Fruit fly (Drosophila melanogaster) whole organism, embryonic: ENCODE data around the gene alphaTub67C.

Experiments
- Atf3 ChIP-seq: fragments of 200-800 bp; sonication (Bioruptor generic); optimal IDR thresholded peaks from 3 replicates; lab custom pipeline; 2016; ENCODE audit warnings: missing biosample characterization, missing genetic modification characterization
- Atf6 ChIP-seq: fragments of 200-800 bp; sonication (Bioruptor generic); IDR thresholded peaks from 2 replicates; pipeline ENCODE4 v1.3.6; 2022; ENCODE audit warnings: missing biosample characterization, missing genetic modification characterization
- CG10209 ChIP-seq: fragments of 200-800 bp; sonication (Bioruptor generic); optimal IDR thresholded peaks from 3 replicates; lab custom pipeline; 2017; ENCODE audit warnings: missing biosample characterization, mild to moderate bottlenecking, missing genetic modification characterization, missing genetic modification reagents
- CG1024 ChIP-seq: fragments of 200-800 bp; sonication (Bioruptor generic); IDR thresholded peaks from 2 replicates; pipeline ENCODE4 v1.3.6; 2022; ENCODE audit warnings: missing biosample characterization, missing genetic modification characterization
- CG1233 ChIP-seq: fragments of 200-800 bp; sonication (Bioruptor generic); optimal IDR thresholded peaks from 4 replicates; lab custom pipeline; 2018; ENCODE audit warnings: missing biosample characterization, mild to moderate bottlenecking, missing genetic modification characterization
- CG14441 ChIP-seq: fragments of 200-800 bp; sonication (Bioruptor generic); IDR thresholded peaks from 2 replicates; pipeline ENCODE4 v1.3.6; 2022; ENCODE audit warnings: missing biosample characterization, missing genetic modification characterization
- CG14965 ChIP-seq: fragments of 200-800 bp; sonication (Bioruptor generic); optimal IDR thresholded peaks from 2 replicates; lab custom pipeline; 2016; ENCODE audit warnings: missing biosample characterization, missing genetic modification characterization, borderline replicate concordance
- CG15011 ChIP-seq: fragments of 200-800 bp; sonication (Bioruptor generic); optimal IDR thresholded peaks from 3 replicates; lab custom pipeline; 2018; ENCODE audit warnings: missing biosample characterization, mild to moderate bottlenecking, missing genetic modification characterization
- CG15601 ChIP-seq: fragments of 200-800 bp; sonication (Bioruptor generic); optimal IDR thresholded peaks from 3 replicates; lab custom pipeline; 2019; ENCODE audit warnings: missing biosample characterization, mild to moderate bottlenecking, missing genetic modification characterization, moderate library complexity
- CG1647 ChIP-seq: fragments of 200-800 bp; sonication (Bioruptor generic); optimal IDR thresholded peaks from 3 replicates; lab custom pipeline; 2016; ENCODE audit warnings: missing biosample characterization, missing genetic modification characterization
- CG17385 ChIP-seq: fragments of 200-800 bp; sonication (Bioruptor generic); optimal IDR thresholded peaks from 3 replicates; lab custom pipeline; 2018; ENCODE audit warnings: missing biosample characterization, mild to moderate bottlenecking, missing genetic modification characterization
- CG17829 ChIP-seq: fragments of 200-800 bp; optimal IDR thresholded peaks from 2 replicates; lab custom pipeline; 2019; ENCODE audit warnings: missing biosample characterization, mild to moderate bottlenecking, missing genetic modification characterization, moderate library complexity
- CG18011 ChIP-seq: fragments of 200-800 bp; sonication (Bioruptor generic); optimal IDR thresholded peaks from 2 replicates; lab custom pipeline; 2017; ENCODE audit warnings: missing biosample characterization, missing genetic modification characterization, mild to moderate bottlenecking, moderate library complexity, missing genotype
- CG2116 ChIP-seq: fragments of 200-800 bp; sonication (Bioruptor generic); optimal IDR thresholded peaks from 3 replicates; lab custom pipeline; 2018; ENCODE audit warnings: missing biosample characterization, mild to moderate bottlenecking, missing genetic modification characterization
- CG2129 ChIP-seq: fragments of 200-800 bp; sonication (Bioruptor generic); IDR thresholded peaks from 2 replicates; pipeline ENCODE4 v1.3.6; 2022; ENCODE audit warnings: missing biosample characterization, missing genetic modification characterization; ENCODE audit not compliant: partially characterized antibody
- CG31365 ChIP-seq: fragments of 200-800 bp; sonication (Bioruptor generic); optimal IDR thresholded peaks from 2 replicates; lab custom pipeline; 2018; ENCODE audit warnings: missing biosample characterization, mild to moderate bottlenecking, missing genetic modification characterization
- CG31388 ChIP-seq: fragments of 200-800 bp; sonication (Bioruptor generic); optimal IDR thresholded peaks from 2 replicates; lab custom pipeline; 2016; ENCODE audit warnings: missing biosample characterization, missing genetic modification characterization
- CG3281 ChIP-seq: fragments of 200-800 bp; sonication (Bioruptor generic); optimal IDR thresholded peaks from 3 replicates; lab custom pipeline; 2017; ENCODE audit warnings: missing biosample characterization, mild to moderate bottlenecking, missing genetic modification characterization
- CG4617 ChIP-seq: fragments of 200-800 bp; sonication (Bioruptor generic); optimal IDR thresholded peaks from 3 replicates; lab custom pipeline; 2016; ENCODE audit warnings: missing biosample characterization, missing genetic modification characterization, borderline replicate concordance
- CG6765 ChIP-seq: fragments of 200-800 bp; sonication (Bioruptor generic); optimal IDR thresholded peaks from 3 replicates; lab custom pipeline; 2017; ENCODE audit warnings: missing biosample characterization, mild to moderate bottlenecking, missing genetic modification characterization
- CG6791 ChIP-seq: fragments of 200-800 bp; sonication (Bioruptor generic); IDR thresholded peaks from 3 replicates; pipeline ENCODE4 v1.3.6; 2022; ENCODE audit warnings: missing biosample characterization, missing genetic modification characterization; ENCODE audit not compliant: partially characterized antibody
- CG7271 ChIP-seq: fragments of 200-800 bp; sonication (Bioruptor generic); optimal IDR thresholded peaks from 2 replicates; lab custom pipeline; 2018; ENCODE audit warnings: missing biosample characterization, mild to moderate bottlenecking, missing genetic modification characterization, moderate library complexity
- CG7357 ChIP-seq: fragments of 200-800 bp; sonication (Bioruptor generic); IDR thresholded peaks from 3 replicates; pipeline ENCODE4 v1.3.6; 2022; ENCODE audit warnings: missing biosample characterization, missing genetic modification characterization
- Dbx ChIP-seq: fragments of 200-800 bp; sonication (Bioruptor generic); IDR thresholded peaks from 3 replicates; pipeline ENCODE4 v1.3.6; 2022; ENCODE audit warnings: missing biosample characterization, missing genetic modification characterization
- Dll ChIP-seq: fragments of 200-800 bp; sonication (Bioruptor generic); IDR thresholded peaks from 4 replicates; pipeline ENCODE4 v1.3.6; 2022; ENCODE audit warnings: missing biosample characterization, missing genetic modification characterization; ENCODE audit not compliant: partially characterized antibody
- HmgD ChIP-seq: fragments of 200-800 bp; sonication (Bioruptor generic); optimal IDR thresholded peaks from 3 replicates; lab custom pipeline; 2016; ENCODE audit warnings: missing biosample characterization, missing genetic modification characterization
- Jarid2 ChIP-seq: fragments of 200-800 bp; sonication (Bioruptor generic); optimal IDR thresholded peaks from 3 replicates; lab custom pipeline; 2017; ENCODE audit warnings: mild to moderate bottlenecking, missing biosample characterization, missing genetic modification reagents, missing genetic modification characterization
- MTF-1 ChIP-seq: fragments of 200-800 bp; sonication (Bioruptor generic); optimal IDR thresholded peaks from 2 replicates; lab custom pipeline; 2018; ENCODE audit warnings: missing biosample characterization, mild to moderate bottlenecking, missing genetic modification characterization, borderline replicate concordance
- Six4 ChIP-seq: fragments of 200-800 bp; sonication (Bioruptor generic); optimal IDR thresholded peaks from 2 replicates; lab custom pipeline; 2016; ENCODE audit warnings: missing biosample characterization, missing genetic modification characterization
- Tbp ChIP-seq: fragments of >200 bp; optimal IDR thresholded peaks from 2 replicates; lab custom pipeline; 2018; ENCODE audit warnings: missing biosample characterization, missing genetic modification characterization
- bbx ChIP-seq: fragments of 200-800 bp; sonication (Bioruptor generic); IDR thresholded peaks from 2 replicates; pipeline ENCODE4 v1.3.6; 2022; ENCODE audit warnings: missing biosample characterization, missing genetic modification characterization; ENCODE audit not compliant: partially characterized antibody
- bigmax ChIP-seq: fragments of 200-800 bp; sonication (Bioruptor generic); optimal IDR thresholded peaks from 2 replicates; lab custom pipeline; 2018; ENCODE audit warnings: missing biosample characterization, mild to moderate bottlenecking, missing genetic modification characterization
- br ChIP-seq: fragments of >200 bp; optimal IDR thresholded peaks from 2 replicates; lab custom pipeline; 2017
- ci ChIP-seq: fragments of 200-800 bp; sonication (Bioruptor generic); IDR thresholded peaks from 3 replicates; pipeline ENCODE4 v1.3.6; 2022; ENCODE audit warnings: missing biosample characterization, missing genetic modification characterization
- dan ChIP-seq: fragments of 200-800 bp; sonication (Bioruptor generic); IDR thresholded peaks from 2 replicates; pipeline ENCODE4 v1.3.6; 2022; ENCODE audit warnings: missing biosample characterization, missing genetic modification characterization
- insv ChIP-seq, 2 experiments: fragments of 200-800 bp; sonication (Bioruptor generic); optimal IDR thresholded peaks; 3 replicates each; lab custom pipeline; 2016 to 2018; ENCODE audit warnings: missing biosample characterization in 2 of 2, missing genetic modification characterization in 2 of 2
- kni ChIP-seq: fragments of 200-800 bp; sonication (Bioruptor generic); optimal IDR thresholded peaks from 3 replicates; lab custom pipeline; 2017; ENCODE audit warnings: mild to moderate bottlenecking, missing biosample characterization, missing genetic modification reagents, missing genetic modification characterization
- maf-S ChIP-seq: fragments of 200-800 bp; sonication (Bioruptor generic); optimal IDR thresholded peaks from 2 replicates; lab custom pipeline; 2016; ENCODE audit warnings: missing biosample characterization, missing genetic modification characterization
- mirr ChIP-seq: fragments of 200-800 bp; sonication (Bioruptor generic); optimal IDR thresholded peaks from 3 replicates; lab custom pipeline; 2018; ENCODE audit warnings: missing biosample characterization, mild to moderate bottlenecking, missing genetic modification characterization
- nerfin-1 ChIP-seq: fragments of 200-800 bp; sonication (Bioruptor generic); optimal IDR thresholded peaks from 3 replicates; lab custom pipeline; 2019; ENCODE audit warnings: missing biosample characterization, mild to moderate bottlenecking, missing genetic modification characterization, moderate library complexity
- onecut ChIP-seq: fragments of 200-800 bp; sonication (Bioruptor generic); IDR thresholded peaks from 2 replicates; pipeline ENCODE4 v1.3.6; 2022; ENCODE audit warnings: missing biosample characterization, missing genetic modification characterization
- sc ChIP-seq, 3 experiments: fragments of >200 bp in 2 of 3; fragments of 200-800 bp in 1 of 3; sonication (Bioruptor generic) in 1 of 3; optimal IDR thresholded peaks; 2 replicates in 2 of 3; 3 replicates in 1 of 3; lab custom pipeline; 2017; ENCODE audit warnings: mild to moderate bottlenecking in 1 of 3, missing biosample characterization in 1 of 3, missing genetic modification characterization in 1 of 3, missing genetic modification reagents in 1 of 3
- sd ChIP-seq: fragments of 200-800 bp; sonication (Bioruptor generic); optimal IDR thresholded peaks from 3 replicates; lab custom pipeline; 2018; ENCODE audit warnings: missing biosample characterization, mild to moderate bottlenecking, missing genetic modification characterization, moderate library complexity
- slbo ChIP-seq: fragments of 200-800 bp; sonication (Bioruptor generic); IDR thresholded peaks from 2 replicates; pipeline ENCODE4 v1.3.6; 2022; ENCODE audit warnings: missing biosample characterization, missing genetic modification characterization
- sqz ChIP-seq: fragments of 200-800 bp; sonication (Bioruptor generic); optimal IDR thresholded peaks from 3 replicates; lab custom pipeline; 2018; ENCODE audit warnings: missing biosample characterization, mild to moderate bottlenecking, missing genetic modification characterization
- stc ChIP-seq: fragments of 200-800 bp; sonication (Bioruptor generic); IDR thresholded peaks from 2 replicates; pipeline ENCODE4 v1.3.6; 2022; ENCODE audit warnings: missing biosample characterization, missing genetic modification characterization
- stwl ChIP-seq: fragments of 200-800 bp; sonication (Bioruptor generic); optimal IDR thresholded peaks from 3 replicates; lab custom pipeline; 2018; ENCODE audit warnings: missing biosample characterization, mild to moderate bottlenecking, missing genetic modification characterization, moderate library complexity
- tll ChIP-seq, 2 experiments: fragments of 200-800 bp in 1 of 2; fragments of >200 bp in 1 of 2; sonication (Bioruptor generic) in 1 of 2; optimal IDR thresholded peaks; 2 replicates each; lab custom pipeline; 2017 to 2019; ENCODE audit warnings: missing biosample characterization in 2 of 2, missing genetic modification characterization in 2 of 2, mild to moderate bottlenecking in 1 of 2, moderate library complexity in 1 of 2
- twi ChIP-seq: fragments of 200-800 bp; optimal IDR thresholded peaks from 2 replicates; lab custom pipeline; 2019; ENCODE audit warnings: missing biosample characterization, mild to moderate bottlenecking, missing genetic modification characterization, moderate library complexity

Gene alphaTub67C

DNA sequence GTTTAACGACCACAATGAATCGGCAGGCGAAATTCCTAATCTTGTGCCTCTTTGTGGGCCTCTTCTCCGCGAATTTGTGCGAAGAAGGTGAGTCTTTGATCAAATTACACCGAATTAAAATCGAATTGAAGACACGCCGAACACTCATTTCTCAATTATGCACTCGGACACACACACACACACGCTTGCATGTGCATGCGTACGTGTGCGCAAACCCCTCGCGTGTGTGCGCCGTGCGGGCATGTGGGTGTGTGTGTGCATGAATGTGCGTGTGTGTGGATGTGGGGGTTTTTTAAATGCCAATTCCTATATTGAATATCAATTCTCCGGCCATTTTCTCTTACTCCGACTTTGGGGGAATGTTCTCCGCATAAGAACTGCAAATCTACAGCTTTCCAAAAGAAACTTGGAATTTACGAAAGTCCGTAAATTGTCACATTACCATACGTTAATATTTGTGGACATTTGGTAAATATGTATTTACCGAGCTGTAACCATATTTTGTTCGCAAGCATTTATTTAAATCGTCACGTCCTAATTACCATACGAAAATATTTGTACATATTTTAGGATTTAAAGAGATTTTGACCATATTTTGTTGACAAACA, 33.6 kb downstream of the alphaTub67C start (continued):
- no peak for TF ChIP-seq CG1024
- TF ChIP-seq HmgD (GFP tag; lab: Kevin White, UChicago) = no peak
- no peak for TF ChIP-seq sc (optimal IDR thresholded peaks at IDR 0.05; lab: Kevin White, UChicago)
- TF ChIP-seq sc (GFP tag; optimal IDR thresholded peaks at IDR 0.05; lab: Kevin White, UChicago) = no peak
- TF ChIP-seq twi = no peak
- TF ChIP-seq CG18011 (GFP tag; lab: Kevin White, UChicago) = no peak
- TF ChIP-seq Dll (GFP tag; lab: Robert Waterston, UW) = 0 out of 4 replicates have a peak, but pooled peaks have one; percentile 26
- no peak for TF ChIP-seq CG6765 (GFP tag; lab: Kevin White, UChicago)
- no peak for TF ChIP-seq Atf6 (GFP tag; lab: Robert Waterston, UW)
- no peak for TF ChIP-seq CG31365 (tag; lab: Kevin White, UChicago)
- TF ChIP-seq Six4 (GFP tag; lab: Kevin White, UChicago) = no peak
- no peak for TF ChIP-seq Atf3 (GFP tag; lab: Kevin White, UChicago)
- TF ChIP-seq CG1647 (GFP tag; lab: Kevin White, UChicago) = no peak
- no peak for TF ChIP-seq MTF-1 (GFP tag; lab: Kevin White, UChicago)
- TF ChIP-seq stwl (tag; lab: Kevin White, UChicago) = no peak
- peak; percentile 3 for TF ChIP-seq nerfin-1 (tag; lab: Kevin White, UChicago)
- no peak for TF ChIP-seq CG15011 (GFP tag; lab: Kevin White, UChicago)
- TF ChIP-seq insv (GFP tag; optimal IDR thresholded peaks at IDR 0.05; lab: Kevin White, UChicago) = no peak
- no peak for TF ChIP-seq Jarid2 (GFP tag; lab: Kevin White, UChicago)
- no peak for TF ChIP-seq CG7271 (tag; lab: Kevin White, UChicago)
- no peak for TF ChIP-seq bbx (GFP tag; lab: Robert Waterston, UW)
- TF ChIP-seq CG14441 (GFP tag; lab: Robert Waterston, UW) = 0 out of 2 replicates have a peak, but pooled peaks have one; percentile 17
- TF ChIP-seq mirr (GFP tag; lab: Kevin White, UChicago) = no peak
- no peak for TF ChIP-seq Tbp (GFP tag; lab: Kevin White, UChicago)
- no peak for TF ChIP-seq slbo
- no peak for TF ChIP-seq CG1233 (GFP tag; lab: Kevin White, UChicago)
- no peak for TF ChIP-seq br (lab: Kevin White, UChicago)
- no peak for TF ChIP-seq bigmax (GFP tag; lab: Kevin White, UChicago)
- TF ChIP-seq tll (GFP tag; optimal IDR thresholded peaks at IDR 0.05; lab: Kevin White, UChicago) = no peak
- TF ChIP-seq CG6791 (GFP tag; lab: Robert Waterston, UW) = no peak
- peak; percentile 44 for TF ChIP-seq sd (tag; lab: Kevin White, UChicago)
- TF ChIP-seq CG10209 (GFP tag; lab: Kevin White, UChicago) = no peak
- TF ChIP-seq CG7357 (GFP tag; lab: Robert Waterston, UW) = no peak
- no peak for TF ChIP-seq CG2116 (GFP tag; lab: Kevin White, UChicago)
- no peak for TF ChIP-seq CG15601 (tag; lab: Kevin White, UChicago)
- no peak for TF ChIP-seq CG14965
- TF ChIP-seq dan = no peak
- no peak for TF ChIP-seq CG17385
- 0 out of 3 replicates have a peak, but pooled peaks have one; percentile 50 for TF ChIP-seq ci (GFP tag; lab: Robert Waterston, UW)
- 0 out of 2 replicates have a peak, but pooled peaks have one; percentile 3 for TF ChIP-seq onecut (GFP tag; lab: Robert Waterston, UW)
- no peak for TF ChIP-seq sqz (GFP tag; lab: Kevin White, UChicago)
- no peak for TF ChIP-seq maf-S (GFP tag; lab: Kevin White, UChicago)
- no peak for TF ChIP-seq stc (GFP tag; lab: Robert Waterston, UW)
- no peak for TF ChIP-seq CG17829 (tag; lab: Kevin White, UChicago)
- TF ChIP-seq kni (GFP tag; lab: Kevin White, UChicago) = peak; percentile 4
- TF ChIP-seq CG31388 (GFP tag; lab: Kevin White, UChicago) = no peak
- no peak for TF ChIP-seq CG3281 (GFP tag; lab: Kevin White, UChicago)
- TF ChIP-seq Dbx = no peak
- no peak; the same call in 1 of the 2 replicates for TF ChIP-seq CG2129 (GFP tag; lab: Robert Waterston, UW)
- peak; percentile 22 for TF ChIP-seq CG4617 (GFP tag; lab: Kevin White, UChicago)
